Fruit fly (Drosophila melanogaster) whole organism, embryonic: ENCODE data around the gene FBXO11.

Experiments used
- ATbp ChIP-seq: fragments of 200-800 bp; sonication (Bioruptor generic); optimal IDR thresholded peaks from 2 replicates; lab custom pipeline; 2017; ENCODE audit warnings: missing biosample characterization, mild to moderate bottlenecking, missing genetic modification characterization, missing genetic modification reagents
- Awh ChIP-seq: fragments of 200-800 bp; sonication (Bioruptor generic); IDR thresholded peaks from 2 replicates; pipeline ENCODE4, ENCODE4 v1.3.6; 2022; ENCODE audit warnings: missing biosample characterization, missing genetic modification characterization
- BEAF-32 ChIP-seq: fragments of 200-800 bp; sonication (Bioruptor generic); optimal IDR thresholded peaks from 3 replicates; lab custom pipeline; 2017; ENCODE audit warnings: missing biosample characterization, missing genetic modification characterization, mild to moderate bottlenecking, moderate library complexity, missing genetic modification reagents
- CG10147 ChIP-seq: fragments of 200-800 bp; sonication (Bioruptor generic); optimal IDR thresholded peaks from 2 replicates; lab custom pipeline; 2019; ENCODE audit warnings: missing biosample characterization, mild to moderate bottlenecking, missing genetic modification characterization, moderate library complexity
- CG10959 ChIP-seq: fragments of 200-800 bp; sonication (Bioruptor generic); IDR thresholded peaks from 2 replicates; pipeline ENCODE4 v1.3.6; 2022; ENCODE audit warnings: missing biosample characterization, missing genetic modification characterization
- CG11085 ChIP-seq: fragments of 200-800 bp; sonication (Bioruptor generic); IDR thresholded peaks from 2 replicates; pipeline ENCODE4 v1.3.6; 2022; ENCODE audit warnings: missing biosample characterization, missing genetic modification characterization
- CG11247 ChIP-seq: fragments of 200-800 bp; sonication (Bioruptor generic); IDR thresholded peaks from 2 replicates; pipeline ENCODE4 v1.3.6; 2022; ENCODE audit warnings: missing biosample characterization, missing genetic modification characterization
- CG11695 ChIP-seq: fragments of 200-800 bp; sonication (Bioruptor generic); IDR thresholded peaks from 3 replicates; pipeline ENCODE4 v1.3.6; 2022; ENCODE audit warnings: missing biosample characterization, missing genetic modification characterization
- CG12659 ChIP-seq: fragments of 200-800 bp; sonication (Bioruptor generic); optimal IDR thresholded peaks from 3 replicates; lab custom pipeline; 2017; ENCODE audit warnings: mild to moderate bottlenecking, missing biosample characterization, missing genetic modification reagents, missing genetic modification characterization
- CG13894 ChIP-seq: fragments of 200-800 bp; sonication (Bioruptor generic); optimal IDR thresholded peaks from 3 replicates; lab custom pipeline; 2018; ENCODE audit warnings: missing biosample characterization, mild to moderate bottlenecking, missing genetic modification characterization, moderate library complexity
- CG14014 ChIP-seq: fragments of 200-800 bp; sonication (Bioruptor generic); IDR thresholded peaks from 2 replicates; pipeline ENCODE4 v1.3.6; 2022; ENCODE audit warnings: missing biosample characterization, missing genetic modification characterization
- CG14050 ChIP-seq: fragments of 200-800 bp; sonication (Bioruptor generic); IDR thresholded peaks from 3 replicates; pipeline ENCODE4 v1.3.6; 2022; ENCODE audit warnings: missing biosample characterization, missing genetic modification characterization
- CG1529 ChIP-seq: fragments of 200-800 bp; sonication (Bioruptor generic); optimal IDR thresholded peaks from 3 replicates; lab custom pipeline; 2018; ENCODE audit warnings: missing biosample characterization, missing genetic modification characterization
- CG15514 ChIP-seq: fragments of 200-800 bp; sonication (Bioruptor generic); optimal IDR thresholded peaks from 3 replicates; lab custom pipeline; 2017; ENCODE audit warnings: missing biosample characterization, missing genetic modification characterization, mild to moderate bottlenecking, moderate library complexity, missing genetic modification reagents
- CG1602 ChIP-seq: fragments of 200-800 bp; sonication (Bioruptor generic); optimal IDR thresholded peaks from 3 replicates; lab custom pipeline; 2016; ENCODE audit warnings: missing biosample characterization, missing genetic modification characterization
- CG17328 ChIP-seq: fragments of 200-800 bp; sonication (Bioruptor generic); IDR thresholded peaks from 2 replicates; pipeline ENCODE4 v1.3.6; 2022; ENCODE audit warnings: missing biosample characterization, missing genetic modification characterization
- CG2202 ChIP-seq: fragments of 200-800 bp; sonication (Bioruptor generic); optimal IDR thresholded peaks from 2 replicates; lab custom pipeline; 2018; ENCODE audit warnings: missing biosample characterization, mild to moderate bottlenecking, missing genetic modification characterization
- CG2712 ChIP-seq: fragments of 200-800 bp; optimal IDR thresholded peaks from 3 replicates; lab custom pipeline; 2019; ENCODE audit warnings: missing biosample characterization, mild to moderate bottlenecking, missing genetic modification characterization, moderate library complexity
- CG6254 ChIP-seq: fragments of 200-800 bp; sonication (Bioruptor generic); optimal IDR thresholded peaks from 3 replicates; lab custom pipeline; 2017; ENCODE audit warnings: mild to moderate bottlenecking, missing biosample characterization, missing genetic modification reagents, missing genetic modification characterization
- CG6272 ChIP-seq: fragments of 200-800 bp; sonication (Bioruptor generic); IDR thresholded peaks from 2 replicates; pipeline ENCODE4 v1.3.6; 2022; ENCODE audit warnings: missing biosample characterization, missing genetic modification characterization
- CG7556 ChIP-seq: fragments of 200-800 bp; sonication (Bioruptor generic); optimal IDR thresholded peaks from 2 replicates; lab custom pipeline; 2017; ENCODE audit warnings: missing biosample characterization, mild to moderate bottlenecking, missing genetic modification characterization
- CG8944 ChIP-seq: fragments of 200-800 bp; sonication (Bioruptor generic); optimal IDR thresholded peaks from 3 replicates; lab custom pipeline; 2016; ENCODE audit warnings: missing biosample characterization, missing genetic modification characterization
- CTCF ChIP-seq: fragments of 200-800 bp; sonication (Bioruptor generic); optimal IDR thresholded peaks from 2 replicates; lab custom pipeline; 2017; ENCODE audit warnings: missing biosample characterization, mild to moderate bottlenecking, missing genetic modification characterization, moderate library complexity
- Fer3 ChIP-seq: fragments of 200-800 bp; sonication (Bioruptor generic); optimal IDR thresholded peaks from 2 replicates; lab custom pipeline; 2018; ENCODE audit warnings: missing biosample characterization, mild to moderate bottlenecking, missing genetic modification characterization, moderate library complexity
- Hey ChIP-seq: fragments of 200-800 bp; sonication (Bioruptor generic); optimal IDR thresholded peaks from 3 replicates; lab custom pipeline; 2018; ENCODE audit warnings: missing biosample characterization, mild to moderate bottlenecking, missing genetic modification characterization
- MTF-1 ChIP-seq: fragments of 200-800 bp; sonication (Bioruptor generic); optimal IDR thresholded peaks from 2 replicates; lab custom pipeline; 2018; ENCODE audit warnings: missing biosample characterization, mild to moderate bottlenecking, missing genetic modification characterization, borderline replicate concordance
- NK7.1 ChIP-seq: fragments of 200-800 bp; sonication (Bioruptor generic); optimal IDR thresholded peaks from 3 replicates; lab custom pipeline; 2016; ENCODE audit warnings: missing biosample characterization, missing genetic modification characterization
- Neu2 ChIP-seq: fragments of 200-800 bp; sonication (Bioruptor generic); optimal IDR thresholded peaks from 3 replicates; lab custom pipeline; 2016; ENCODE audit warnings: missing biosample characterization, missing genetic modification characterization, borderline replicate concordance
- Oaz ChIP-seq: fragments of 200-800 bp; sonication (Bioruptor generic); IDR thresholded peaks from 2 replicates; pipeline ENCODE4 v1.3.6; 2022; ENCODE audit warnings: missing biosample characterization, missing genetic modification characterization
- Opbp ChIP-seq: fragments of 200-800 bp; sonication (Bioruptor generic); IDR thresholded peaks from 3 replicates; pipeline ENCODE4 v1.3.6; 2022; ENCODE audit warnings: missing biosample characterization, missing genetic modification characterization; ENCODE audit not compliant: partially characterized antibody
- YL-1 ChIP-seq: fragments of 200-800 bp; sonication (Bioruptor generic); optimal IDR thresholded peaks from 3 replicates; lab custom pipeline; 2017; ENCODE audit warnings: missing biosample characterization, mild to moderate bottlenecking, missing genetic modification characterization
- ato ChIP-seq: fragments of 200-800 bp; sonication (Bioruptor generic); IDR thresholded peaks from 2 replicates; pipeline ENCODE4 v1.3.6; 2022; ENCODE audit warnings: missing biosample characterization, missing genetic modification characterization; ENCODE audit not compliant: partially characterized antibody
- bigmax ChIP-seq: fragments of 200-800 bp; sonication (Bioruptor generic); optimal IDR thresholded peaks from 2 replicates; lab custom pipeline; 2018; ENCODE audit warnings: missing biosample characterization, mild to moderate bottlenecking, missing genetic modification characterization
- eyg ChIP-seq: fragments of 200-800 bp; sonication (Bioruptor generic); optimal IDR thresholded peaks from 3 replicates; lab custom pipeline; 2016; ENCODE audit warnings: missing biosample characterization, missing genetic modification characterization
- grn ChIP-seq: fragments of 200-800 bp; sonication (Bioruptor generic); optimal IDR thresholded peaks from 3 replicates; lab custom pipeline; 2017; ENCODE audit warnings: missing biosample characterization, missing genetic modification characterization
- gsb ChIP-seq: fragments of 200-800 bp; sonication (Bioruptor generic); IDR thresholded peaks from 2 replicates; pipeline ENCODE4 v1.3.6; 2022; ENCODE audit warnings: missing biosample characterization, missing genetic modification characterization
- ken ChIP-seq: fragments of 200-800 bp; sonication (Bioruptor generic); IDR thresholded peaks from 3 replicates; pipeline ENCODE4 v1.3.6; 2022; ENCODE audit warnings: missing biosample characterization, missing genetic modification characterization
- pan ChIP-seq, 4 experiments: fragments of >200 bp in 3 of 4; fragments of 200-800 bp in 1 of 4; sonication (Bioruptor generic) in 1 of 4; optimal IDR thresholded peaks in 3 of 4; IDR thresholded peaks in 1 of 4; 2 replicates each; pipeline versions ENCODE4 v1.3.6 to Lab custom; 2017 to 2022; ENCODE audit warnings: missing biosample characterization in 2 of 4, missing genetic modification characterization in 2 of 4, mixed read lengths in 1 of 4
- sima ChIP-seq: fragments of 200-800 bp; sonication (Bioruptor generic); optimal IDR thresholded peaks from 2 replicates; lab custom pipeline; 2016; ENCODE audit warnings: missing biosample characterization, missing genetic modification characterization
- slbo ChIP-seq: fragments of 200-800 bp; sonication (Bioruptor generic); IDR thresholded peaks from 2 replicates; pipeline ENCODE4 v1.3.6; 2022; ENCODE audit warnings: missing biosample characterization, missing genetic modification characterization
- slp2 ChIP-seq: fragments of 200-800 bp; sonication (Bioruptor generic); optimal IDR thresholded peaks from 2 replicates; lab custom pipeline; 2016; ENCODE audit warnings: missing biosample characterization, missing genetic modification characterization
- so ChIP-seq: fragments of 200-800 bp; sonication (Bioruptor generic); IDR thresholded peaks from 3 replicates; pipeline ENCODE4 v1.3.6; 2022; ENCODE audit warnings: missing biosample characterization, missing genetic modification characterization
- sob ChIP-seq: fragments of 200-800 bp; sonication (Bioruptor generic); IDR thresholded peaks from 2 replicates; pipeline ENCODE4 v1.3.6; 2022; ENCODE audit warnings: missing biosample characterization, missing genetic modification characterization
- unc-4 ChIP-seq: fragments of 200-800 bp; sonication (Bioruptor generic); IDR thresholded peaks from 2 replicates; pipeline ENCODE4 v1.3.6; 2022; ENCODE audit warnings: missing biosample characterization, missing genetic modification characterization; ENCODE audit not compliant: partially characterized antibody
- unpg ChIP-seq: fragments of 200-800 bp; sonication (Bioruptor generic); optimal IDR thresholded peaks from 3 replicates; lab custom pipeline; 2018; ENCODE audit warnings: missing biosample characterization, mild to moderate bottlenecking, missing genetic modification characterization, moderate library complexity
- wdn ChIP-seq: fragments of 200-800 bp; sonication (Bioruptor generic); IDR thresholded peaks from 2 replicates; pipeline ENCODE4 v1.3.6; 2022; ENCODE audit warnings: missing biosample characterization, missing genetic modification characterization
- zen ChIP-seq: fragments of 200-800 bp; sonication (Bioruptor generic); optimal IDR thresholded peaks from 3 replicates; lab custom pipeline; 2018; ENCODE audit warnings: missing biosample characterization, mild to moderate bottlenecking, missing genetic modification characterization, moderate library complexity

FBXO11 gene

dm6 chr3R:9767620-9768592 lies 41.3 kb downstream of the FBXO11 start, which contains the start of gene Naa80 (continued):
- TF ChIP-seq sob (peak; percentile 86), CG13894 (peak; percentile 56), CG1529 (GFP tag; lab: Kevin White, UChicago) (no peak), CG14014 (GFP tag; lab: Robert Waterston, UW) (peak; percentile 60; the same call in 1 of the 2 replicates), ken (GFP tag; lab: Robert Waterston, UW) (peak; percentile 82), CG2202 (no peak), CG14050 (GFP tag; lab: Robert Waterston, UW) (no peak; the same call in 2 of the 3 replicates), slbo (GFP tag; lab: Robert Waterston, UW) (peak; percentile 88), CG7556 (GFP tag; lab: Kevin White, UChicago) (peak; percentile 48), Hey (tag; lab: Kevin White, UChicago) (peak; percentile 14), so (GFP tag; lab: Robert Waterston, UW) (no peak), ato (GFP tag; lab: Robert Waterston, UW) (no peak; the same call in 1 of the 2 replicates), zen (tag; lab: Kevin White, UChicago) (peak; percentile 15), CG15514 (peak; percentile 83), CG11247 (GFP tag; lab: Robert Waterston, UW) (peak; percentile 79), CTCF (GFP tag; lab: Kevin White, UChicago) (peak; percentile 37), bigmax (GFP tag; lab: Kevin White, UChicago) (peak; percentile 40), sima (GFP tag; lab: Kevin White, UChicago) (no peak), CG17328 (GFP tag; lab: Robert Waterston, UW) (no peak; the same call in 1 of the 2 replicates), unc-4 (GFP tag; lab: Robert Waterston, UW) (no peak; the same call in 1 of the 2 replicates), ATbp (GFP tag; lab: Kevin White, UChicago) (no peak), CG10959 (GFP tag; lab: Robert Waterston, UW) (no peak), gsb (GFP tag; lab: Robert Waterston, UW) (no peak; the same call in 1 of the 2 replicates), Fer3 (tag; lab: Kevin White, UChicago) (peak; percentile 45), CG6272 (GFP tag; lab: Robert Waterston, UW) (no peak), CG10147 (GFP tag; lab: Kevin White, UChicago) (peak; percentile 37), grn (peak; percentile 10), CG12659 (GFP tag; lab: Kevin White, UChicago) (peak; percentile 89), unpg (peak; percentile 37), Awh (GFP tag; lab: Robert Waterston, UW) (no peak), eyg (GFP tag; lab: Kevin White, UChicago) (peak; percentile 59), MTF-1 (GFP tag; lab: Kevin White, UChicago) (peak; percentile 20), Opbp (GFP tag; lab: Robert Waterston, UW) (peak; percentile 59), CG6254 (GFP tag; lab: Kevin White, UChicago) (no peak), CG8944 (peak; percentile 77), BEAF-32 (GFP tag; lab: Kevin White, UChicago) (peak; percentile 56), CG11085 (GFP tag; lab: Robert Waterston, UW) (peak; percentile 8; the same call in 1 of the 2 replicates), pan (optimal IDR thresholded peaks at IDR 0.05; lab: Kevin White, UChicago) (no peak), pan (GFP tag; optimal IDR thresholded peaks at IDR 0.05 in 1 of 2, IDR thresholded peaks at IDR 0.05 in 1 of 2) (peak in 1 of 2 experiments; percentile 54), slp2 (GFP tag; lab: Kevin White, UChicago) (peak; percentile 6), CG2712 (tag; lab: Kevin White, UChicago) (peak; percentile 35), Neu2 (GFP tag; lab: Kevin White, UChicago) (no peak), NK7.1 (GFP tag; lab: Kevin White, UChicago) (peak; percentile 31), wdn (GFP tag; lab: Robert Waterston, UW) (no peak), CG11695 (no peak), YL-1 (peak; percentile 94), CG1602 (GFP tag; lab: Kevin White, UChicago) (peak; percentile 21), Oaz (GFP tag; lab: Robert Waterston, UW) (no peak)
